Fruit fly (Drosophila melanogaster): ENCODE results near the gene Efhc1.1.
A peak's percentile ranks its signal among the peaks of the same experiment; 100 is the strongest.

The Efhc1.1 gene

dm6 chrX:15737110-15737509 is 46.4 kb downstream of the Efhc1.1 start, which contains the start of gene Arp6:
Arp6 (minus strand) TSS chrX:15737120.
- TF ChIP-seq gl (tag; optimal IDR thresholded peaks at IDR 0.05) (no peak), CG34367 (tag; optimal IDR thresholded peaks at IDR 0.05) (no peak), fd96Ca (GFP tag; IDR thresholded peaks at IDR 0.05) (no peak), EcR (GFP tag; optimal IDR thresholded peaks at IDR 0.05) (no peak), CG10348 (GFP tag; IDR thresholded peaks at IDR 0.05) (no peak), CG12605 (GFP tag; IDR thresholded peaks at IDR 0.05) (no peak), CG8159 (tag; optimal IDR thresholded peaks at IDR 0.05) (no peak), Pif1B (GFP tag; optimal IDR thresholded peaks at IDR 0.05) (no peak), CG14655 (GFP tag; optimal IDR thresholded peaks at IDR 0.05) (no peak), rn (GFP tag; IDR thresholded peaks at IDR 0.05) (no peak), Pif1A (GFP tag; optimal IDR thresholded peaks at IDR 0.05) (no peak), CG32121 (GFP tag; IDR thresholded peaks at IDR 0.05) (no peak), D1 (tag; optimal IDR thresholded peaks at IDR 0.05) (no peak)

dm6 chrX:15733995-15734394 is 49.5 kb downstream of the Efhc1.1 start, which contains the start of the genes CG12379 and MagR:
CG12379 (minus strand) TSS chrX:15733996.
MagR (plus strand) TSS chrX:15734270.
- TF ChIP-seq Ets98B (GFP tag; IDR thresholded peaks at IDR 0.05), result no peak
- TF ChIP-seq Pif1B (GFP tag; optimal IDR thresholded peaks at IDR 0.05), result no peak
- peak; percentile 40 for TF ChIP-seq CG8159 (tag; optimal IDR thresholded peaks at IDR 0.05)
- no peak for TF ChIP-seq CG14655 (GFP tag; optimal IDR thresholded peaks at IDR 0.05)
- TF ChIP-seq Pif1A (GFP tag; optimal IDR thresholded peaks at IDR 0.05), result no peak
- TF ChIP-seq CG8301 (tag; optimal IDR thresholded peaks at IDR 0.05), result peak; percentile 21
- peak; percentile 0 for TF ChIP-seq CG17806 (tag; optimal IDR thresholded peaks at IDR 0.05)
- TF ChIP-seq CG4496 (GFP tag; IDR thresholded peaks at IDR 0.05), result peak; percentile 6; the same call in 1 of the 3 replicates
- TF ChIP-seq CG13204 (GFP tag; optimal IDR thresholded peaks at IDR 0.05), result no peak
- TF ChIP-seq D1 (tag; optimal IDR thresholded peaks at IDR 0.05), result no peak
- TF ChIP-seq Snoo (tag; optimal IDR thresholded peaks at IDR 0.05), result peak; percentile 0
- TF ChIP-seq CG12605 (GFP tag; IDR thresholded peaks at IDR 0.05), result no peak
- TF ChIP-seq rn (GFP tag; IDR thresholded peaks at IDR 0.05), result no peak
- no peak for TF ChIP-seq CG10348 (GFP tag; IDR thresholded peaks at IDR 0.05)
- TF ChIP-seq EcR (GFP tag; optimal IDR thresholded peaks at IDR 0.05), result no peak
- TF ChIP-seq CG9948 (tag; optimal IDR thresholded peaks at IDR 0.05), result peak; percentile 28
- TF ChIP-seq gl (tag; optimal IDR thresholded peaks at IDR 0.05), result no peak
- TF ChIP-seq CG15710 (tag; optimal IDR thresholded peaks at IDR 0.05), result peak; percentile 54
- TF ChIP-seq fd96Ca (GFP tag; IDR thresholded peaks at IDR 0.05), result no peak
- no peak for TF ChIP-seq CG32121 (GFP tag; IDR thresholded peaks at IDR 0.05)
- no peak for TF ChIP-seq CG34367 (tag; optimal IDR thresholded peaks at IDR 0.05)

DNA sequence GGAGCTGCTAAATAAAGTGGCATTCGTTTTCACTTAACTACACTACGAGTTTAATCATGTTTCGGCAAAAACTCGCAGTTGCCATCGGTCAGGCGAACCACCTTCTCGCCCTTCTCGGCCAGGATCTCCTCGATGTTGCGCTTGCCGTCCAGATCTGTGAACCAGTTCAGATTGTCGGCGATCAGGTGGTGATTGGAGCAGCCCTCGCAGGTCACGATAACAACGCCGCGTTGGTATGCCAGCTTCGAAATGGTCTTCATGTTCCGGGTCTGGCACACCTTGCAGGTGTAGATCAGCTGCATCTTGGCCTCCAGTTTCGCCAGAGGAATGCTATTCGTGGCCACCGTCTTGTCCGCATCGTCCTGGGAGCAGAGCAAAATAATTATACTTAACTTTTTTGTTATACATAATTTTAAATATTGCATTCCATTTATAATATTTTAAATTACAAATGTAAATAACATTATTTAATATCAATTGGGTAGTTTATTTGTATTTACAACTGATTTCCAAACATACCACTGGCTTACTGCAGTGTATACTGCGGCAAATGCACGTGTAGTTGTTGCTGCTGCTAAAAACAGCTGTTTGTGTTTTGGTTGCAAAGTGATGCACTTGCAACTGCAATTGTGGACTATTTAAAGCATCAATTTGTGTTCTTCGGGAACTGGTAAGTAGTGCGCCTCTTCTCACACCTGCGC is 50.2 kb downstream of the Efhc1.1 start:
- TF ChIP-seq rn (GFP tag; IDR thresholded peaks at IDR 0.05) (peak; percentile 25; the same call in 1 of the 2 replicates), EcR (GFP tag; optimal IDR thresholded peaks at IDR 0.05) (no peak), CG34367 (tag; optimal IDR thresholded peaks at IDR 0.05) (no peak), CG4496 (GFP tag; IDR thresholded peaks at IDR 0.05) (peak; percentile 48; the same call in 2 of the 3 replicates), CG8301 (tag; optimal IDR thresholded peaks at IDR 0.05) (no peak), CG17806 (tag; optimal IDR thresholded peaks at IDR 0.05) (no peak), Ets98B (GFP tag; IDR thresholded peaks at IDR 0.05) (peak; percentile 9; the same call in 1 of the 2 replicates), CG13204 (GFP tag; optimal IDR thresholded peaks at IDR 0.05) (no peak), CG32121 (GFP tag; IDR thresholded peaks at IDR 0.05) (peak; percentile 21; the same call in 1 of the 2 replicates), Pif1A (GFP tag; optimal IDR thresholded peaks at IDR 0.05) (no peak), CG12605 (GFP tag; IDR thresholded peaks at IDR 0.05) (peak; percentile 52)

DNA sequence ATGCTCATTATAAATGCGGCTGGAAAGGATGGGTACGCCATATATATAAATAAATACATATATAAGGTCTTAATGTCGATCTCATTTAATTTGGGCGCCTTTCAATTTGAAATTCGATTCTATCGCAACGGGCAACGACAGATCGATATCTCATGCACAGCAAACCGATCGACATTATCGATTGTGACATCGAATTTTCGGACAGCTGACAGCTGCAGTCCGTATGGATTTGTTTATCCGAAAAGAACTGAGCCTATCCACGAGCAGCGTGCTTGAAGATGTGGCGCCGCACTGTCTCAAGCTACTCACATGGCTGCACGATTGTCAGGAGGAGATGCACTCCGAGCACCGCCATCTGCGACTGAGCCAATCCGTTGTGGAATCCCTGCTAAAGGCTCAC is 51.5 kb downstream of the Efhc1.1 start, which contains the start of gene CG8191:
TSS of gene CG8191 (plus strand) at position 211 of the 400 bp plus-strand sequence.
- TF ChIP-seq D1 (tag; optimal IDR thresholded peaks at IDR 0.05), result no peak
- TF ChIP-seq CG13204 (GFP tag; optimal IDR thresholded peaks at IDR 0.05), result no peak
- no peak for TF ChIP-seq rn (GFP tag; IDR thresholded peaks at IDR 0.05)
- no peak for TF ChIP-seq CG8159 (tag; optimal IDR thresholded peaks at IDR 0.05)
- TF ChIP-seq CG10348 (GFP tag; IDR thresholded peaks at IDR 0.05), result no peak
- TF ChIP-seq CG34367 (tag; optimal IDR thresholded peaks at IDR 0.05), result no peak
- TF ChIP-seq Ets98B (GFP tag; IDR thresholded peaks at IDR 0.05), result no peak

Measured in whole organism, pupa.